Fruit fly (Drosophila melanogaster) whole organism, wandering third instar larva: ENCODE measurements around the gene CG4613.

Source experiments
- Abd-B ChIP-seq: fragments of >200 bp; optimal IDR thresholded peaks from 2 replicates; lab custom pipeline; 2017; ENCODE audit warnings: missing biosample characterization, missing genetic modification characterization
- HLH106 ChIP-seq: fragments of 200-800 bp; optimal IDR thresholded peaks from 3 replicates; lab custom pipeline; 2019; ENCODE audit warnings: missing biosample characterization, mild to moderate bottlenecking, missing genetic modification characterization, moderate library complexity
- br ChIP-seq: fragments of 200-800 bp; sonication (Bioruptor generic); optimal IDR thresholded peaks from 2 replicates; lab custom pipeline; 2016; ENCODE audit warnings: missing biosample characterization, missing genetic modification characterization
- dmrt93B ChIP-seq: fragments of 200-800 bp; sonication (Bioruptor generic); optimal IDR thresholded peaks from 2 replicates; lab custom pipeline; 2018; ENCODE audit warnings: missing biosample characterization, mild to moderate bottlenecking, missing genetic modification characterization
- dsf ChIP-seq: sonication (Bioruptor generic); optimal IDR thresholded peaks from 2 replicates; lab custom pipeline; 2016; ENCODE audit warnings: missing biosample characterization, missing genetic modification characterization, borderline replicate concordance
- h ChIP-seq: fragments of 200-800 bp; sonication (Bioruptor generic); optimal IDR thresholded peaks from 3 replicates; lab custom pipeline; 2016; ENCODE audit warnings: missing biosample characterization, mild to moderate bottlenecking, missing genetic modification characterization
- rgr ChIP-seq: fragments of 200-800 bp; sonication (Bioruptor generic); optimal IDR thresholded peaks from 3 replicates; lab custom pipeline; 2016; ENCODE audit warnings: missing biosample characterization, mild to moderate bottlenecking, missing genetic modification characterization
- woc ChIP-seq: sonication (Bioruptor generic); optimal IDR thresholded peaks from 2 replicates; lab custom pipeline; 2016; ENCODE audit warnings: missing biosample characterization, mild to moderate bottlenecking, missing genetic modification characterization

- TF ChIP-seq h (GFP tag; lab: Kevin White, UChicago), result peak; percentile 42
- no peak for TF ChIP-seq br (GFP tag; lab: Kevin White, UChicago)
- TF ChIP-seq rgr (GFP tag; lab: Kevin White, UChicago), result peak; percentile 38
- TF ChIP-seq dsf (GFP tag; lab: Kevin White, UChicago), result no peak
- TF ChIP-seq woc (GFP tag; lab: Kevin White, UChicago), result no peak
- no peak for TF ChIP-seq HLH106
- no peak for TF ChIP-seq dmrt93B (GFP tag; lab: Kevin White, UChicago)
- TF ChIP-seq Abd-B (GFP tag; lab: Kevin White, UChicago), result no peak
Measured at dm6 chr3L:14552925-14553239, 31.4 kb upstream of the CG4613 start.
